Fruit fly (Drosophila melanogaster) whole organism, embryonic: Measurements from ENCODE around the gene yellow-f2.

Source experiments
- Ada2b ChIP-seq: fragments of 200-800 bp; sonication (Bioruptor generic); IDR thresholded peaks from 2 replicates; pipeline ENCODE4 v1.3.6; 2022; ENCODE audit warnings: missing biosample characterization, missing genetic modification characterization
- CG11560 ChIP-seq: fragments of 200-800 bp; sonication (Bioruptor generic); IDR thresholded peaks from 3 replicates; pipeline ENCODE4 v1.3.6; 2022; ENCODE audit warnings: missing biosample characterization, missing genetic modification characterization
- CG11696 ChIP-seq: fragments of 200-800 bp; sonication (Bioruptor generic); IDR thresholded peaks from 2 replicates; pipeline ENCODE4 v1.3.6; 2022; ENCODE audit warnings: missing biosample characterization, missing genetic modification characterization
- CG12299 ChIP-seq: fragments of 200-800 bp; sonication (Bioruptor generic); optimal IDR thresholded peaks from 2 replicates; lab custom pipeline; 2018; ENCODE audit warnings: missing biosample characterization, mild to moderate bottlenecking, missing genetic modification characterization
- CG12769 ChIP-seq: fragments of 200-800 bp; sonication (Bioruptor generic); optimal IDR thresholded peaks from 2 replicates; lab custom pipeline; 2019; ENCODE audit warnings: missing biosample characterization, mild to moderate bottlenecking, missing genetic modification characterization, moderate library complexity
- CG13424 ChIP-seq: fragments of 200-800 bp; sonication (Bioruptor generic); optimal IDR thresholded peaks from 2 replicates; lab custom pipeline; 2019; ENCODE audit warnings: missing biosample characterization, mild to moderate bottlenecking, missing genetic modification characterization, moderate library complexity
- CG13894 ChIP-seq: fragments of 200-800 bp; sonication (Bioruptor generic); optimal IDR thresholded peaks from 3 replicates; lab custom pipeline; 2018; ENCODE audit warnings: missing biosample characterization, mild to moderate bottlenecking, missing genetic modification characterization, moderate library complexity
- CG14441 ChIP-seq: fragments of 200-800 bp; sonication (Bioruptor generic); IDR thresholded peaks from 2 replicates; pipeline ENCODE4 v1.3.6; 2022; ENCODE audit warnings: missing biosample characterization, missing genetic modification characterization
- CG15073 ChIP-seq: fragments of 200-800 bp; sonication (Bioruptor generic); optimal IDR thresholded peaks from 2 replicates; lab custom pipeline; 2016; ENCODE audit warnings: missing biosample characterization, missing genetic modification characterization
- CG15479 ChIP-seq: fragments of 200-800 bp; sonication (Bioruptor generic); optimal IDR thresholded peaks from 3 replicates; lab custom pipeline; 2019; ENCODE audit warnings: missing biosample characterization, mild to moderate bottlenecking, missing genetic modification characterization, moderate library complexity
- CG15601 ChIP-seq: fragments of 200-800 bp; sonication (Bioruptor generic); optimal IDR thresholded peaks from 3 replicates; lab custom pipeline; 2019; ENCODE audit warnings: missing biosample characterization, mild to moderate bottlenecking, missing genetic modification characterization, moderate library complexity
- CG1602 ChIP-seq: fragments of 200-800 bp; sonication (Bioruptor generic); optimal IDR thresholded peaks from 3 replicates; lab custom pipeline; 2016; ENCODE audit warnings: missing biosample characterization, missing genetic modification characterization
- CG17829 ChIP-seq: fragments of 200-800 bp; optimal IDR thresholded peaks from 2 replicates; lab custom pipeline; 2019; ENCODE audit warnings: missing biosample characterization, mild to moderate bottlenecking, missing genetic modification characterization, moderate library complexity
- CG2116 ChIP-seq: fragments of 200-800 bp; sonication (Bioruptor generic); optimal IDR thresholded peaks from 3 replicates; lab custom pipeline; 2018; ENCODE audit warnings: missing biosample characterization, mild to moderate bottlenecking, missing genetic modification characterization
- CG30020 ChIP-seq: fragments of 200-800 bp; optimal IDR thresholded peaks from 2 replicates; lab custom pipeline; 2019; ENCODE audit warnings: missing biosample characterization, mild to moderate bottlenecking, missing genetic modification characterization, moderate library complexity
- CG32767 ChIP-seq: fragments of 200-800 bp; sonication (Bioruptor generic); IDR thresholded peaks from 2 replicates; pipeline ENCODE4 v1.3.6; 2022; ENCODE audit warnings: missing biosample characterization, missing genetic modification characterization
- CG3995 ChIP-seq: fragments of 200-800 bp; sonication (Bioruptor generic); optimal IDR thresholded peaks from 3 replicates; lab custom pipeline; 2016; ENCODE audit warnings: missing biosample characterization, missing genetic modification characterization
- CG4282 ChIP-seq: fragments of 200-800 bp; sonication (Bioruptor generic); optimal IDR thresholded peaks from 2 replicates; lab custom pipeline; 2016; ENCODE audit warnings: missing biosample characterization, missing genetic modification characterization
- CG4854 ChIP-seq: fragments of 200-800 bp; sonication (Bioruptor generic); optimal IDR thresholded peaks from 2 replicates; lab custom pipeline; 2016; ENCODE audit warnings: missing biosample characterization, missing genetic modification characterization, inconsistent platforms
- CHES-1-like ChIP-seq: fragments of 200-800 bp; sonication (Bioruptor generic); optimal IDR thresholded peaks from 2 replicates; lab custom pipeline; 2016; ENCODE audit warnings: missing biosample characterization, missing genetic modification characterization
- CTCF ChIP-seq: fragments of 200-800 bp; sonication (Bioruptor generic); optimal IDR thresholded peaks from 2 replicates; lab custom pipeline; 2017; ENCODE audit warnings: missing biosample characterization, mild to moderate bottlenecking, missing genetic modification characterization, moderate library complexity
- D ChIP-seq, 2 experiments: fragments of 200-800 bp in 1 of 2; fragments of >200 bp in 1 of 2; sonication (Bioruptor generic) in 1 of 2; optimal IDR thresholded peaks; 2 replicates in 1 of 2; 3 replicates in 1 of 2; lab custom pipeline; 2017; ENCODE audit warnings: mild to moderate bottlenecking in 1 of 2, missing biosample characterization in 1 of 2, missing genetic modification characterization in 1 of 2, missing genetic modification reagents in 1 of 2
- Ets65A ChIP-seq: fragments of 200-800 bp; sonication (Bioruptor generic); peaks from one replicate; lab custom pipeline; 2016; ENCODE audit warnings: missing biosample characterization, missing genetic modification characterization
- Fer3 ChIP-seq: fragments of 200-800 bp; sonication (Bioruptor generic); optimal IDR thresholded peaks from 2 replicates; lab custom pipeline; 2018; ENCODE audit warnings: missing biosample characterization, mild to moderate bottlenecking, missing genetic modification characterization, moderate library complexity
- H2.0 ChIP-seq: fragments of 200-800 bp; sonication (Bioruptor generic); IDR thresholded peaks from 2 replicates; pipeline ENCODE4 v1.3.6; 2022; ENCODE audit warnings: missing biosample characterization, missing genetic modification characterization
- HLH4C ChIP-seq: fragments of 200-800 bp; sonication (Bioruptor generic); IDR thresholded peaks from 3 replicates; pipeline ENCODE4 v1.3.6; 2022; ENCODE audit warnings: missing biosample characterization, missing genetic modification characterization; ENCODE audit not compliant: partially characterized antibody
- Hmx ChIP-seq: fragments of 200-800 bp; sonication (Bioruptor generic); optimal IDR thresholded peaks from 2 replicates; lab custom pipeline; 2016; ENCODE audit warnings: missing biosample characterization, missing genetic modification characterization
- Mes4 ChIP-seq: fragments of 200-800 bp; sonication (Bioruptor generic); optimal IDR thresholded peaks from 2 replicates; lab custom pipeline; 2016; ENCODE audit warnings: missing biosample characterization, missing genetic modification characterization
- Nf-YC ChIP-seq: fragments of 200-800 bp; optimal IDR thresholded peaks from 3 replicates; lab custom pipeline; 2019; ENCODE audit warnings: missing biosample characterization, mild to moderate bottlenecking, missing genetic modification characterization, moderate library complexity
- Side ChIP-seq: fragments of 200-800 bp; sonication (Bioruptor generic); optimal IDR thresholded peaks from 2 replicates; lab custom pipeline; 2016; ENCODE audit warnings: missing biosample characterization, missing genetic modification characterization
- Taf1 ChIP-seq: fragments of 200-800 bp; sonication (Bioruptor generic); IDR thresholded peaks from 2 replicates; pipeline ENCODE4 v1.3.6; 2022; ENCODE audit warnings: missing biosample characterization, missing genetic modification characterization
- al ChIP-seq: fragments of 200-800 bp; sonication (Bioruptor generic); IDR thresholded peaks from 2 replicates; pipeline ENCODE4 v1.3.6; 2022; ENCODE audit warnings: missing biosample characterization, missing genetic modification characterization
- ase ChIP-seq: fragments of 200-800 bp; sonication (Bioruptor generic); IDR thresholded peaks from 3 replicates; pipeline ENCODE4 v1.3.6; 2022; ENCODE audit warnings: missing biosample characterization, missing genetic modification characterization
- ash1 ChIP-seq: fragments of 200-800 bp; sonication (Bioruptor generic); optimal IDR thresholded peaks from 2 replicates; lab custom pipeline; 2018; ENCODE audit warnings: missing biosample characterization, mild to moderate bottlenecking, missing genetic modification characterization
- bigmax ChIP-seq: fragments of 200-800 bp; sonication (Bioruptor generic); optimal IDR thresholded peaks from 2 replicates; lab custom pipeline; 2018; ENCODE audit warnings: missing biosample characterization, mild to moderate bottlenecking, missing genetic modification characterization
- cato ChIP-seq: fragments of 200-800 bp; sonication (Bioruptor generic); optimal IDR thresholded peaks from 2 replicates; lab custom pipeline; 2016; ENCODE audit warnings: missing biosample characterization, missing genetic modification characterization, borderline replicate concordance
- ci ChIP-seq: fragments of 200-800 bp; sonication (Bioruptor generic); IDR thresholded peaks from 3 replicates; pipeline ENCODE4 v1.3.6; 2022; ENCODE audit warnings: missing biosample characterization, missing genetic modification characterization
- cwo ChIP-seq: fragments of 200-800 bp; sonication (Bioruptor generic); optimal IDR thresholded peaks from 3 replicates; lab custom pipeline; 2017; ENCODE audit warnings: missing biosample characterization, missing genetic modification characterization, mild to moderate bottlenecking, moderate library complexity, missing genetic modification reagents
- dpn ChIP-seq, 2 experiments: fragments of 200-800 bp; sonication (Bioruptor generic); optimal IDR thresholded peaks; 3 replicates each; lab custom pipeline; 2016; ENCODE audit warnings: missing biosample characterization in 2 of 2, missing genetic modification characterization in 2 of 2
- hb ChIP-seq: fragments of 200-800 bp; sonication (Bioruptor generic); IDR thresholded peaks from 3 replicates; pipeline ENCODE4 v1.3.6; 2022; ENCODE audit warnings: missing biosample characterization, missing genetic modification characterization; ENCODE audit not compliant: partially characterized antibody
- ind ChIP-seq: fragments of 200-800 bp; sonication (Bioruptor generic); optimal IDR thresholded peaks from 3 replicates; lab custom pipeline; 2016; ENCODE audit warnings: missing biosample characterization, missing genetic modification characterization
- ken ChIP-seq: fragments of 200-800 bp; sonication (Bioruptor generic); IDR thresholded peaks from 3 replicates; pipeline ENCODE4 v1.3.6; 2022; ENCODE audit warnings: missing biosample characterization, missing genetic modification characterization
- klu ChIP-seq: fragments of 200-800 bp; sonication (Bioruptor generic); IDR thresholded peaks from 2 replicates; pipeline ENCODE4 v1.3.6; 2022; ENCODE audit warnings: missing biosample characterization, missing genetic modification characterization
- psq ChIP-seq: fragments of 200-800 bp; sonication (Bioruptor generic); optimal IDR thresholded peaks from 2 replicates; lab custom pipeline; 2017; ENCODE audit warnings: missing biosample characterization, missing genetic modification characterization
- so ChIP-seq: fragments of 200-800 bp; sonication (Bioruptor generic); IDR thresholded peaks from 3 replicates; pipeline ENCODE4 v1.3.6; 2022; ENCODE audit warnings: missing biosample characterization, missing genetic modification characterization
- stwl ChIP-seq: fragments of 200-800 bp; sonication (Bioruptor generic); optimal IDR thresholded peaks from 3 replicates; lab custom pipeline; 2018; ENCODE audit warnings: missing biosample characterization, mild to moderate bottlenecking, missing genetic modification characterization, moderate library complexity
- tx ChIP-seq: fragments of 200-800 bp; sonication (Bioruptor generic); optimal IDR thresholded peaks from 2 replicates; lab custom pipeline; 2016; ENCODE audit warnings: missing biosample characterization, missing genetic modification characterization
- usp ChIP-seq: fragments of >200 bp; optimal IDR thresholded peaks from 2 replicates; lab custom pipeline; 2017; ENCODE audit warnings: missing biosample characterization, missing genetic modification characterization
- zfh2 ChIP-seq: fragments of 200-800 bp; sonication (Bioruptor generic); optimal IDR thresholded peaks from 2 replicates; lab custom pipeline; 2016; ENCODE audit warnings: missing biosample characterization, missing genetic modification characterization

Gene yellow-f2

DNA sequence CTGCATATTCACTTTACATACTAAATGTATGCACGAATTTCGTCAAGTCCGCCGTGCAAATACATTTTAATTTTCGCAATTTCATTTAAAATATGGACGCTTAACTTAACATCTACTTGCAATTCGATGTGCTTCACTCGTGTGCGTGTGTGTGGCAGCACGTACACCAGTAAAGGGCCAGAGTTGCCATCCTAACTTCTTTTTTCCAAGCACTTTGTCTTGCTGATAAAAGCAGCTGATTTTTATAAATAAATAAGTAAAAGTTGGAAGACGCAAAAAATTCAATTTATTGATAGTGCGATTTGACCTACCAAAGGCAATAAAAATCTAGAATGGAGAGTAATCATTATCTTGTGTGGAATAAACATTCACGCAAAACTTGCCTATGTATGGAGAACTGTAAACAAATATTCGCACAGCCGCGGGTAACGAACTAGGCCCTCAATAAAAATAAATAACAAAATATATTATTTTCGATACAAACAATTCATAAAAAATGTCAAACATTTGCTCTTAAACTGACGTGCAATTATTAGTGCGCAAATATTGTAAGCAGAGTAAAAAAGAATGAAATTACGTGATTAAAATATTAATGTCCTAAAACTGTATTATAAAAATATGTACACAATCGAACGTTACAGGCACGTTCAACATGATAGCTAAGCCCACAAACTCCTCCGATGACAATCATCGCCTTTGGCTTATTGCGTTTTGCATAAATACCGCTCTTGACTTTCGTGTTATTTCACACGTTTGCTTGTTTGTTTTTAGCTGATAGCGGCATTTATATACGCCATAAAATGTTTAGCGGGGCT is 12.6 kb downstream of the yellow-f2 start (continued):
- TF ChIP-seq hb (GFP tag; lab: Robert Waterston, UW) (no peak), Ets65A (GFP tag; lab: Kevin White, UChicago) (peak; percentile 89), bigmax (GFP tag; lab: Kevin White, UChicago) (no peak), CG2116 (no peak), Taf1 (GFP tag; lab: Robert Waterston, UW) (no peak), CG4282 (no peak), Mes4 (GFP tag; lab: Kevin White, UChicago) (no peak), cwo (GFP tag; lab: Kevin White, UChicago) (peak; percentile 71), ci (GFP tag; lab: Robert Waterston, UW) (peak; percentile 37; the same call in 1 of the 3 replicates), Hmx (peak; percentile 63), CG12769 (tag; lab: Kevin White, UChicago) (peak; percentile 27), Fer3 (peak; percentile 70), ind (peak; percentile 65), so (GFP tag; lab: Robert Waterston, UW) (peak; percentile 86), CG14441 (peak; percentile 37; the same call in 1 of the 2 replicates), CHES-1-like (GFP tag; lab: Kevin White, UChicago) (no peak), CG11696 (GFP tag; lab: Robert Waterston, UW) (peak; percentile 97), usp (no peak), CG17829 (tag; lab: Kevin White, UChicago) (peak; percentile 61), D (optimal IDR thresholded peaks at IDR 0.05; lab: Kevin White, UChicago) (no peak), D (GFP tag; optimal IDR thresholded peaks at IDR 0.05; lab: Kevin White, UChicago) (peak; percentile 31), Ada2b (GFP tag; lab: Robert Waterston, UW) (peak; percentile 59), dpn (GFP tag; optimal IDR thresholded peaks at IDR 0.05; lab: Kevin White, UChicago) (peak in 1 of 2 experiments; percentile 61), al (GFP tag; lab: Robert Waterston, UW) (peak; percentile 45; the same call in 1 of the 2 replicates), cato (GFP tag; lab: Kevin White, UChicago) (peak; percentile 43), H2.0 (GFP tag; lab: Robert Waterston, UW) (no peak), CG15601 (tag; lab: Kevin White, UChicago) (peak; percentile 20), zfh2 (peak; percentile 60), ash1 (GFP tag; lab: Kevin White, UChicago) (no peak), CG3995 (GFP tag; lab: Kevin White, UChicago) (peak; percentile 50), ase (GFP tag; lab: Robert Waterston, UW) (peak; percentile 52; the same call in 1 of the 3 replicates), CG4854 (GFP tag; lab: Kevin White, UChicago) (no peak), CG1602 (GFP tag; lab: Kevin White, UChicago) (peak; percentile 44), CG30020 (tag; lab: Kevin White, UChicago) (peak; percentile 24), CG13424 (peak; percentile 73), HLH4C (GFP tag; lab: Robert Waterston, UW) (no peak), CG15073 (GFP tag; lab: Kevin White, UChicago) (no peak), klu (GFP tag; lab: Robert Waterston, UW) (peak; percentile 43; the same call in 1 of the 2 replicates), CG32767 (peak; percentile 39; the same call in 1 of the 2 replicates), CG13894 (tag; lab: Kevin White, UChicago) (peak; percentile 71), CG15479 (GFP tag; lab: Kevin White, UChicago) (no peak), CG12299 (tag; lab: Kevin White, UChicago) (peak; percentile 14), CTCF (no peak), tx (GFP tag; lab: Kevin White, UChicago) (no peak), psq (GFP tag; lab: Kevin White, UChicago) (no peak), ken (GFP tag; lab: Robert Waterston, UW) (no peak; the same call in 2 of the 3 replicates), Side (GFP tag; lab: Kevin White, UChicago) (no peak), stwl (tag; lab: Kevin White, UChicago) (peak; percentile 44), Nf-YC (tag; lab: Kevin White, UChicago) (peak; percentile 55), CG11560 (0 out of 3 replicates have a peak, but pooled peaks have one; percentile 33)
